Worm (Caenorhabditis elegans) whole organism, mixed stage, embryonic: Measurements from ENCODE around the gene dkc-1.

Experiments
- M03D4.4 ChIP-seq: sonication (generic microtip); optimal IDR thresholded peaks from 2 replicates; lab custom pipeline; 2017; ENCODE audit warnings: mild to moderate bottlenecking, missing genetic modification characterization, missing compliant biosample characterization
- bed-3 ChIP-seq: fragments of 200-800 bp; sonication (Bioruptor generic); optimal IDR thresholded peaks from 3 replicates; lab custom pipeline; 2018; ENCODE audit warnings: mild to moderate bottlenecking, missing genetic modification characterization, moderate library complexity, missing compliant biosample characterization
- blmp-1 ChIP-seq: fragments of 150-350 bp; optimal IDR thresholded peaks from 2 replicates; lab custom pipeline; 2014; ENCODE audit warnings: missing biosample characterization, missing genetic modification characterization
- ceh-39 ChIP-seq: fragments of 150-350 bp; optimal IDR thresholded peaks from 2 replicates; lab custom pipeline; 2014; ENCODE audit warnings: missing biosample characterization, missing genetic modification characterization
- ceh-43 ChIP-seq: fragments of 200-800 bp; sonication (Bioruptor generic); optimal IDR thresholded peaks from 2 replicates; lab custom pipeline; 2018; ENCODE audit warnings: mild to moderate bottlenecking, missing genetic modification characterization, moderate library complexity, missing compliant biosample characterization
- ceh-83 ChIP-seq: fragments of 200-800 bp; sonication (Bioruptor generic); optimal IDR thresholded peaks from 2 replicates; lab custom pipeline; 2018; ENCODE audit warnings: mild to moderate bottlenecking, missing genetic modification characterization, missing compliant biosample characterization
- ces-1 ChIP-seq: fragments of 150-350 bp; optimal IDR thresholded peaks from 2 replicates; lab custom pipeline; 2014; ENCODE audit warnings: missing biosample characterization, missing genetic modification reagents, missing genetic modification characterization
- cnd-1 ChIP-seq: fragments of 200-800 bp; sonication (Bioruptor generic); optimal IDR thresholded peaks from 2 replicates; lab custom pipeline; 2018; ENCODE audit warnings: mild to moderate bottlenecking, missing genetic modification characterization, missing compliant biosample characterization
- drap-1 ChIP-seq: fragments of 200-800 bp; sonication (Bioruptor generic); optimal IDR thresholded peaks from 3 replicates; lab custom pipeline; 2018; ENCODE audit warnings: mild to moderate bottlenecking, missing genetic modification characterization, missing compliant biosample characterization
- elt-1 ChIP-seq: sonication (generic microtip); optimal IDR thresholded peaks from 2 replicates; lab custom pipeline; 2017; ENCODE audit warnings: missing genetic modification characterization, mild to moderate bottlenecking, missing compliant biosample characterization, antibody characterized with exemption, moderate library complexity, borderline replicate concordance; ENCODE audit not compliant: insufficient read depth
- elt-3 ChIP-seq: fragments of 150-350 bp; optimal IDR thresholded peaks from 2 replicates; lab custom pipeline; 2014; ENCODE audit warnings: missing biosample characterization, missing genetic modification characterization
- flh-1 ChIP-seq: fragments of 200-800 bp; sonication (Bioruptor generic); optimal IDR thresholded peaks from 2 replicates; lab custom pipeline; 2018; ENCODE audit warnings: mild to moderate bottlenecking, missing genetic modification characterization, moderate library complexity, missing compliant biosample characterization
- ham-2 ChIP-seq: fragments of 200-800 bp; sonication (Bioruptor generic); optimal IDR thresholded peaks from 2 replicates; lab custom pipeline; 2018; ENCODE audit warnings: mild to moderate bottlenecking, missing genetic modification characterization, missing compliant biosample characterization
- hlh-1 ChIP-seq: fragments of 150-350 bp; optimal IDR thresholded peaks from 2 replicates; lab custom pipeline; 2014; ENCODE audit warnings: missing biosample characterization, missing genetic modification reagents, missing genetic modification characterization
- lin-13 ChIP-seq: fragments of 150-350 bp; optimal IDR thresholded peaks from 2 replicates; lab custom pipeline; 2014; ENCODE audit warnings: missing biosample characterization, missing genetic modification characterization
- lin-32 ChIP-seq: fragments of 200-800 bp; sonication (Bioruptor generic); optimal IDR thresholded peaks from 2 replicates; lab custom pipeline; 2018; ENCODE audit warnings: mild to moderate bottlenecking, missing genetic modification characterization, missing compliant biosample characterization
- lsy-2 ChIP-seq: fragments of 150-350 bp; optimal IDR thresholded peaks from 2 replicates; lab custom pipeline; 2014; ENCODE audit warnings: missing biosample characterization, missing genetic modification characterization
- mab-5 ChIP-seq: fragments of 150-350 bp; optimal IDR thresholded peaks from 2 replicates; lab custom pipeline; 2014; ENCODE audit warnings: missing biosample characterization, missing genetic modification characterization
- mep-1 ChIP-seq: fragments of 150-350 bp; optimal IDR thresholded peaks from 2 replicates; lab custom pipeline; 2017; ENCODE audit warnings: missing biosample characterization, missing genetic modification reagents, missing genetic modification characterization, inconsistent platforms
- mls-2 ChIP-seq: sonication (generic microtip); optimal IDR thresholded peaks from 2 replicates; lab custom pipeline; 2016; ENCODE audit warnings: mild to moderate bottlenecking, missing genetic modification characterization, moderate library complexity, missing compliant biosample characterization
- nhr-12 ChIP-seq: fragments of 150-350 bp; optimal IDR thresholded peaks from 2 replicates; lab custom pipeline; 2014; ENCODE audit warnings: missing biosample characterization, missing genetic modification characterization
- nhr-2 ChIP-seq: fragments of 150-350 bp; optimal IDR thresholded peaks from 2 replicates; lab custom pipeline; 2014; ENCODE audit warnings: missing biosample characterization, missing genetic modification characterization
- nhr-237 ChIP-seq: fragments of 150-350 bp; optimal IDR thresholded peaks from 2 replicates; lab custom pipeline; 2014; ENCODE audit warnings: missing biosample characterization, missing genetic modification characterization
- nhr-28 ChIP-seq: fragments of 150-350 bp; optimal IDR thresholded peaks from 2 replicates; lab custom pipeline; 2014; ENCODE audit warnings: missing biosample characterization, missing genetic modification characterization
- nhr-76 ChIP-seq: sonication (generic microtip); optimal IDR thresholded peaks from 2 replicates; lab custom pipeline; 2017; ENCODE audit warnings: missing biosample characterization, missing genetic modification characterization
- pha-4 ChIP-seq: fragments of 150-350 bp; optimal IDR thresholded peaks from 2 replicates; lab custom pipeline; 2018; ENCODE audit warnings: missing biosample characterization, missing genetic modification reagents, missing genetic modification characterization
- sem-2 ChIP-seq: fragments of 200-800 bp; sonication (Bioruptor generic); optimal IDR thresholded peaks from 2 replicates; lab custom pipeline; 2018; ENCODE audit warnings: mild to moderate bottlenecking, missing genetic modification characterization, missing compliant biosample characterization
- snpc-4 ChIP-seq: fragments of 150-350 bp; optimal IDR thresholded peaks from 2 replicates; lab custom pipeline; 2014; ENCODE audit warnings: missing biosample characterization, missing genetic modification characterization
- sptf-1 ChIP-seq: sonication (generic microtip); optimal IDR thresholded peaks from 2 replicates; lab custom pipeline; 2017; ENCODE audit warnings: mild to moderate bottlenecking, missing genetic modification characterization, moderate library complexity, missing compliant biosample characterization
- tbx-8 ChIP-seq: fragments of 200-800 bp; sonication (Bioruptor generic); optimal IDR thresholded peaks from 2 replicates; lab custom pipeline; 2018; ENCODE audit warnings: mild to moderate bottlenecking, missing genetic modification characterization, moderate library complexity, missing compliant biosample characterization
- unc-120 ChIP-seq: sonication (generic microtip); optimal IDR thresholded peaks from 2 replicates; lab custom pipeline; 2017; ENCODE audit warnings: missing genetic modification characterization, missing compliant biosample characterization; ENCODE audit not compliant: poor library complexity, severe bottlenecking
- unc-39 ChIP-seq: fragments of 150-350 bp; optimal IDR thresholded peaks from 2 replicates; lab custom pipeline; 2014; ENCODE audit warnings: missing biosample characterization, missing genetic modification characterization
- unc-62 ChIP-seq: fragments of 150-350 bp; optimal IDR thresholded peaks from 2 replicates; lab custom pipeline; 2014; ENCODE audit warnings: missing biosample characterization, missing genetic modification reagents, missing genetic modification characterization
- zip-8 ChIP-seq: fragments of 150-350 bp; optimal IDR thresholded peaks from 2 replicates; lab custom pipeline; 2014; ENCODE audit warnings: missing biosample characterization, missing genetic modification characterization
- ztf-11 ChIP-seq: fragments of 150-350 bp; optimal IDR thresholded peaks from 2 replicates; lab custom pipeline; 2014; ENCODE audit warnings: missing biosample characterization, missing genetic modification characterization

The dkc-1 gene

ce11 chrIII:10757540-10757939 lies 9.3 kb downstream of the dkc-1 start, which contains the start of gene rnf-113:
rnf-113 (minus strand) TSS chrIII:10757640.
- TF ChIP-seq elt-1 (tag; lab: Kevin White, UChicago): no peak

ce11 chrIII:10758422-10758821 lies 10.2 kb downstream of the dkc-1 start, which contains the start of gene K01G5.10:
K01G5.10 (minus strand) TSS chrIII:10758522.
- TF ChIP-seq mls-2 (tag; lab: Kevin White, UChicago) (no peak), nhr-12 (no peak), hlh-1 (tag; lab: Kevin White, UChicago) (no peak), drap-1 (GFP tag; lab: Kevin White, UChicago) (no peak), unc-39 (no peak), lin-32 (GFP tag; lab: Kevin White, UChicago) (no peak), bed-3 (GFP tag; lab: Kevin White, UChicago) (no peak)

ce11 chrIII:10759050-10760023 lies 11.1 kb downstream of the dkc-1 start, which contains the start of gene tasp-1:
tasp-1 (plus strand) TSS chrIII:10759307.
- TF ChIP-seq ces-1 (GFP tag; lab: Kevin White, UChicago) (peak; percentile 91), nhr-237 (tag; lab: Kevin White, UChicago) (peak; percentile 99), ztf-11 (tag; lab: Kevin White, UChicago) (peak; percentile 99), lsy-2 (tag; lab: Kevin White, UChicago) (peak; percentile 94), lin-13 (tag; lab: Kevin White, UChicago) (peak; percentile 100), unc-120 (tag; lab: Kevin White, UChicago) (peak; percentile 97), mab-5 (peak; percentile 81), ceh-43 (GFP tag; lab: Kevin White, UChicago) (peak; percentile 93), tbx-8 (peak; percentile 97), ceh-39 (tag; lab: Kevin White, UChicago) (peak; percentile 99), sem-2 (peak; percentile 74), mls-2 (tag; lab: Kevin White, UChicago) (peak; percentile 99), nhr-12 (peak; percentile 99), unc-39 (peak; percentile 96), flh-1 (GFP tag; lab: Kevin White, UChicago) (peak; percentile 73), hlh-1 (tag; lab: Kevin White, UChicago) (peak; percentile 94), drap-1 (GFP tag; lab: Kevin White, UChicago) (peak; percentile 99), zip-8 (tag; lab: Kevin White, UChicago) (no peak), nhr-28 (tag; lab: Kevin White, UChicago) (peak; percentile 91), lin-32 (GFP tag; lab: Kevin White, UChicago) (peak; percentile 87), mep-1 (peak; percentile 100), sptf-1 (tag; lab: Kevin White, UChicago) (peak; percentile 99), unc-62 (GFP tag; lab: Kevin White, UChicago) (peak; percentile 96), nhr-2 (tag; lab: Kevin White, UChicago) (peak; percentile 71), ham-2 (GFP tag; lab: Kevin White, UChicago) (peak; percentile 90), cnd-1 (tag; lab: Kevin White, UChicago) (peak; percentile 98), elt-1 (tag; lab: Kevin White, UChicago) (peak; percentile 72), M03D4.4 (tag; lab: Kevin White, UChicago) (peak; percentile 98), pha-4 (peak; percentile 100), blmp-1 (tag; lab: Kevin White, UChicago) (peak; percentile 72), elt-3 (tag; lab: Kevin White, UChicago) (peak; percentile 88), snpc-4 (tag; lab: Kevin White, UChicago) (no peak), ceh-83 (GFP tag; lab: Kevin White, UChicago) (peak; percentile 93), nhr-76 (tag; lab: Kevin White, UChicago) (peak; percentile 87), bed-3 (GFP tag; lab: Kevin White, UChicago) (peak; percentile 88)
